Worm (Caenorhabditis elegans): ENCODE results near the gene cyp-35A5.

- TF ChIP-seq mes-2 (tag; optimal IDR thresholded peaks at IDR 0.05; ENCODE audit: poor library complexity, severe bottlenecking) (no peak), snpc-1.2 (GFP tag; IDR thresholded peaks at IDR 0.05) (no peak), pha-4 (GFP tag; IDR thresholded peaks at IDR 0.05) (no peak), pha-4 (tag; optimal IDR thresholded peaks at IDR 0.05) (no peak)
These were observed 42.9 kb downstream of the cyp-35A5 start, which contains the start of gene nlp-34 for ce11 chrV:3979053-3979452.
